Fruit fly (Drosophila melanogaster): ENCODE data around the gene CG3345.
A peak's percentile ranks its signal among the peaks of the same experiment; 100 is the strongest.

CG3345 gene

dm6 chr2L:224599-225385 is 44.1 kb upstream of the CG3345 start (continued):
- peak; percentile 85 for TF ChIP-seq nom (GFP tag; optimal IDR thresholded peaks at IDR 0.05)
- TF ChIP-seq CG10565 (GFP tag; optimal IDR thresholded peaks at IDR 0.05), result no peak
- TF ChIP-seq phol (tag; optimal IDR thresholded peaks at IDR 0.05), result no peak
- TF ChIP-seq lbe (GFP tag; optimal IDR thresholded peaks at IDR 0.05), result peak; percentile 64
- TF ChIP-seq CG15601 (tag; optimal IDR thresholded peaks at IDR 0.05), result peak; percentile 14
- TF ChIP-seq pzg (GFP tag; optimal IDR thresholded peaks at IDR 0.05), result no peak
- peak; percentile 47 for TF ChIP-seq CG8924 (tag; optimal IDR thresholded peaks at IDR 0.05)
- peak; percentile 15 for TF ChIP-seq CG11398 (GFP tag; optimal IDR thresholded peaks at IDR 0.05)
- peak; percentile 30 for TF ChIP-seq sima (GFP tag; optimal IDR thresholded peaks at IDR 0.05)
- TF ChIP-seq PHDP (tag; optimal IDR thresholded peaks at IDR 0.05), result no peak
- TF ChIP-seq CG32772 (GFP tag; IDR thresholded peaks at IDR 0.05), result peak; percentile 60; the same call in 1 of the 2 replicates
- TF ChIP-seq Bteb2 (GFP tag; optimal IDR thresholded peaks at IDR 0.05), result peak; percentile 19
- peak; percentile 22 for TF ChIP-seq CG10462 (GFP tag; optimal IDR thresholded peaks at IDR 0.05)
- no peak for TF ChIP-seq luna (GFP tag; optimal IDR thresholded peaks at IDR 0.05)
- no peak for TF ChIP-seq CG10274 (GFP tag; optimal IDR thresholded peaks at IDR 0.05)
- TF ChIP-seq CG7271 (tag; optimal IDR thresholded peaks at IDR 0.05), result no peak
- peak; percentile 1 for TF ChIP-seq crc (GFP tag; optimal IDR thresholded peaks at IDR 0.05)
- no peak for TF ChIP-seq emc (GFP tag; optimal IDR thresholded peaks at IDR 0.05)
- no peak for TF ChIP-seq psq (GFP tag; optimal IDR thresholded peaks at IDR 0.05)
- TF ChIP-seq zf30C (GFP tag; optimal IDR thresholded peaks at IDR 0.05), result no peak
- no peak for TF ChIP-seq CG7839 (tag; optimal IDR thresholded peaks at IDR 0.05)
- no peak for TF ChIP-seq slou (GFP tag; optimal IDR thresholded peaks at IDR 0.05)
- peak; percentile 42 for TF ChIP-seq CG6683 (GFP tag; optimal IDR thresholded peaks at IDR 0.05)
- TF ChIP-seq Dip3 (GFP tag; optimal IDR thresholded peaks at IDR 0.05), result peak; percentile 59
- TF ChIP-seq wor (GFP tag; IDR thresholded peaks at IDR 0.05), result 0 out of 2 replicates have a peak, but pooled peaks have one; percentile 26
- TF ChIP-seq CrebB (tag; optimal IDR thresholded peaks at IDR 0.05), result peak; percentile 22
- no peak for TF ChIP-seq Side (GFP tag; optimal IDR thresholded peaks at IDR 0.05)

- no peak for TF ChIP-seq emc (GFP tag; optimal IDR thresholded peaks at IDR 0.05)
- no peak for TF ChIP-seq abd-A (tag; optimal IDR thresholded peaks at IDR 0.05)
- no peak for TF ChIP-seq CG15479 (GFP tag; optimal IDR thresholded peaks at IDR 0.05)
- 0 out of 3 replicates have a peak, but pooled peaks have one; percentile 4 for TF ChIP-seq HLH4C (GFP tag; IDR thresholded peaks at IDR 0.05; ENCODE audit: partially characterized antibody)
- TF ChIP-seq exex (tag; optimal IDR thresholded peaks at IDR 0.05), result no peak
Observed at dm6 chr2L:225386-225682, 43.6 kb upstream of the CG3345 start.

dm6 chr2L:228246-228645 is 40.6 kb upstream of the CG3345 start:
- no peak for TF ChIP-seq ftz-f1 (GFP tag; optimal IDR thresholded peaks at IDR 0.05)
- no peak for TF ChIP-seq CG5953 (GFP tag; IDR thresholded peaks at IDR 0.05)
- peak; percentile 15 for TF ChIP-seq Ets65A (GFP tag)
- no peak for TF ChIP-seq CG12744 (GFP tag; optimal IDR thresholded peaks at IDR 0.05)
- TF ChIP-seq vvl (GFP tag; IDR thresholded peaks at IDR 0.05), result no peak
- TF ChIP-seq CG31388 (GFP tag; optimal IDR thresholded peaks at IDR 0.05), result no peak
- no peak for TF ChIP-seq sug (tag; optimal IDR thresholded peaks at IDR 0.05)
- no peak for TF ChIP-seq B-H2 (GFP tag; optimal IDR thresholded peaks at IDR 0.05)
- TF ChIP-seq Hand (GFP tag; optimal IDR thresholded peaks at IDR 0.05), result no peak
